Fruit fly (Drosophila melanogaster) whole organism, wandering third instar larva: ENCODE data around the gene CG15385.

Experiments
- Abd-B ChIP-seq: fragments of >200 bp; optimal IDR thresholded peaks from 2 replicates; lab custom pipeline; 2017; ENCODE audit warnings: missing biosample characterization, missing genetic modification characterization
- CG32264 ChIP-seq: fragments of 200-800 bp; sonication (Bioruptor generic); optimal IDR thresholded peaks from 2 replicates; lab custom pipeline; 2016; ENCODE audit warnings: missing biosample characterization, missing genetic modification characterization
- CG9705 ChIP-seq: fragments of 200-800 bp; sonication (Bioruptor generic); optimal IDR thresholded peaks from 2 replicates; lab custom pipeline; 2018; ENCODE audit warnings: missing biosample characterization, mild to moderate bottlenecking, missing genetic modification characterization
- CrebA ChIP-seq: fragments of 200-800 bp; sonication (Bioruptor generic); optimal IDR thresholded peaks from 2 replicates; lab custom pipeline; 2016; ENCODE audit warnings: missing biosample characterization, mild to moderate bottlenecking, missing genetic modification characterization, borderline replicate concordance
- Dfd ChIP-seq: fragments of >200 bp; optimal IDR thresholded peaks from 2 replicates; lab custom pipeline; 2017; ENCODE audit warnings: missing biosample characterization, missing genetic modification characterization
- Dif ChIP-seq: fragments of 200-275, 200-300 bp; sonication (Bioruptor generic); optimal IDR thresholded peaks from 2 replicates; lab custom pipeline; 2018; ENCODE audit warnings: missing biosample characterization, missing genetic modification characterization; ENCODE audit not compliant: partially characterized antibody
- GATAd ChIP-seq: sonication (Bioruptor generic); optimal IDR thresholded peaks from 2 replicates; lab custom pipeline; 2016; ENCODE audit warnings: missing biosample characterization, missing genetic modification characterization
- HLH106 ChIP-seq: fragments of 200-800 bp; optimal IDR thresholded peaks from 3 replicates; lab custom pipeline; 2019; ENCODE audit warnings: missing biosample characterization, mild to moderate bottlenecking, missing genetic modification characterization, moderate library complexity
- Hnf4 ChIP-seq: fragments of 200-800 bp; sonication (Bioruptor generic); optimal IDR thresholded peaks from 2 replicates; lab custom pipeline; 2016; ENCODE audit warnings: missing biosample characterization, mild to moderate bottlenecking, missing genetic modification characterization
- Hr78 ChIP-seq: fragments of >200 bp; optimal IDR thresholded peaks from 2 replicates; lab custom pipeline; 2017; ENCODE audit warnings: missing biosample characterization, missing genetic modification characterization
- Hr83 ChIP-seq: fragments of 200-300 bp; sonication (Bioruptor generic); optimal IDR thresholded peaks from 2 replicates; lab custom pipeline; 2016; ENCODE audit warnings: missing biosample characterization, mild to moderate bottlenecking, missing genetic modification characterization, moderate library complexity; ENCODE audit not compliant: poor library complexity, severe bottlenecking
- Jra ChIP-seq: sonication (Bioruptor generic); optimal IDR thresholded peaks from 2 replicates; lab custom pipeline; 2016; ENCODE audit warnings: missing biosample characterization, missing genetic modification characterization
- Mio ChIP-seq: sonication (Bioruptor generic); optimal IDR thresholded peaks from 2 replicates; lab custom pipeline; 2016; ENCODE audit warnings: missing biosample characterization, missing genetic modification characterization
- OdsH ChIP-seq: fragments of 200-800 bp; sonication (Bioruptor generic); optimal IDR thresholded peaks from 2 replicates; lab custom pipeline; 2016; ENCODE audit warnings: missing biosample characterization, mild to moderate bottlenecking, missing genetic modification characterization
- Rel ChIP-seq, 2 experiments: fragments of 200-800 bp; sonication (Bioruptor generic) in 1 of 2; optimal IDR thresholded peaks; 2 replicates in 1 of 2; 3 replicates in 1 of 2; lab custom pipeline; 2016 to 2019; ENCODE audit warnings: mild to moderate bottlenecking in 2 of 2, missing biosample characterization in 2 of 2, missing genetic modification characterization in 2 of 2, moderate library complexity in 1 of 2
- Sp1 ChIP-seq: fragments of 200-800 bp; sonication (Bioruptor generic); optimal IDR thresholded peaks from 3 replicates; lab custom pipeline; 2019; ENCODE audit warnings: missing biosample characterization, mild to moderate bottlenecking, missing genetic modification characterization, moderate library complexity
- br ChIP-seq: fragments of 200-800 bp; sonication (Bioruptor generic); optimal IDR thresholded peaks from 2 replicates; lab custom pipeline; 2016; ENCODE audit warnings: missing biosample characterization, missing genetic modification characterization
- brk ChIP-seq: fragments of 200-800 bp; sonication (Bioruptor generic); optimal IDR thresholded peaks from 2 replicates; lab custom pipeline; 2016; ENCODE audit warnings: missing biosample characterization, mild to moderate bottlenecking, missing genetic modification characterization
- dl ChIP-seq, 2 experiments: fragments of 175-275, 200-275 bp in 1 of 2; fragments of 200-275 bp in 1 of 2; sonication (Bioruptor generic); optimal IDR thresholded peaks; lab custom pipeline; 2018; ENCODE audit warnings: mild to moderate bottlenecking in 2 of 2, missing biosample characterization in 2 of 2, missing genetic modification characterization in 2 of 2, moderate library complexity in 2 of 2; ENCODE audit not compliant: partially characterized antibody in 2 of 2, insufficient read depth in 1 of 2
- dsf ChIP-seq: sonication (Bioruptor generic); optimal IDR thresholded peaks from 2 replicates; lab custom pipeline; 2016; ENCODE audit warnings: missing biosample characterization, missing genetic modification characterization, borderline replicate concordance
- ey ChIP-seq: fragments of 200-800 bp; sonication (Bioruptor generic); optimal IDR thresholded peaks from 2 replicates; lab custom pipeline; 2016; ENCODE audit warnings: missing biosample characterization, missing genetic modification characterization
- foxo ChIP-seq, 2 experiments: fragments of 200-800 bp; sonication (Bioruptor generic); optimal IDR thresholded peaks; 2 replicates in 1 of 2; 3 replicates in 1 of 2; lab custom pipeline; 2016 to 2017; ENCODE audit warnings: missing biosample characterization in 2 of 2, missing genetic modification characterization in 2 of 2
- fru ChIP-seq: fragments of 200-800 bp; sonication (Bioruptor generic); optimal IDR thresholded peaks from 3 replicates; lab custom pipeline; 2016; ENCODE audit warnings: missing biosample characterization, mild to moderate bottlenecking, missing genetic modification characterization
- h ChIP-seq: fragments of 200-800 bp; sonication (Bioruptor generic); optimal IDR thresholded peaks from 3 replicates; lab custom pipeline; 2016; ENCODE audit warnings: missing biosample characterization, mild to moderate bottlenecking, missing genetic modification characterization
- jim ChIP-seq: fragments of 175-275, 200-325 bp; sonication (Bioruptor generic); optimal IDR thresholded peaks from 2 replicates; lab custom pipeline; 2016; ENCODE audit warnings: missing biosample characterization, mild to moderate bottlenecking, missing genetic modification characterization
- lola ChIP-seq: fragments of >200 bp; optimal IDR thresholded peaks from 2 replicates; lab custom pipeline; 2017; ENCODE audit warnings: missing biosample characterization, missing genetic modification characterization
- pan ChIP-seq: fragments of >200 bp; optimal IDR thresholded peaks from 2 replicates; lab custom pipeline; 2017
- psq ChIP-seq: fragments of 200-800 bp; sonication (Bioruptor generic); optimal IDR thresholded peaks from 3 replicates; lab custom pipeline; 2017; ENCODE audit warnings: missing biosample characterization, mild to moderate bottlenecking, missing genetic modification characterization, moderate library complexity
- rgr ChIP-seq: fragments of 200-800 bp; sonication (Bioruptor generic); optimal IDR thresholded peaks from 3 replicates; lab custom pipeline; 2016; ENCODE audit warnings: missing biosample characterization, mild to moderate bottlenecking, missing genetic modification characterization
- sage ChIP-seq: fragments of 200-800 bp; sonication (Bioruptor generic); optimal IDR thresholded peaks from 2 replicates; lab custom pipeline; 2016; ENCODE audit warnings: missing biosample characterization, mild to moderate bottlenecking, missing genetic modification characterization
- sv ChIP-seq: fragments of 200-800 bp; sonication (Bioruptor generic); optimal IDR thresholded peaks from 3 replicates; lab custom pipeline; 2016; ENCODE audit warnings: missing biosample characterization, missing genetic modification characterization
- tai ChIP-seq: sonication (Bioruptor generic); optimal IDR thresholded peaks from 2 replicates; lab custom pipeline; 2016; ENCODE audit warnings: missing biosample characterization, missing genetic modification characterization
- usp ChIP-seq: fragments of >200 bp; optimal IDR thresholded peaks from 2 replicates; lab custom pipeline; 2017; ENCODE audit warnings: missing biosample characterization, missing genetic modification characterization
- woc ChIP-seq: sonication (Bioruptor generic); optimal IDR thresholded peaks from 2 replicates; lab custom pipeline; 2016; ENCODE audit warnings: missing biosample characterization, mild to moderate bottlenecking, missing genetic modification characterization

Gene CG15385

dm6 chr2L:2187411-2187810, 25.0 kb downstream of the CG15385 start:
- no peak for TF ChIP-seq CG32264 (GFP tag; lab: Kevin White, UChicago)
- no peak for TF ChIP-seq Sp1 (GFP tag; lab: Kevin White, UChicago)
- TF ChIP-seq foxo (GFP tag; optimal IDR thresholded peaks at IDR 0.05; lab: Kevin White, UChicago) = no peak
- TF ChIP-seq sage (GFP tag; lab: Kevin White, UChicago) = no peak

dm6 chr2L:2185373-2185772, 27.0 kb downstream of the CG15385 start:
- TF ChIP-seq sv (GFP tag; lab: Kevin White, UChicago) (no peak), Hr78 (GFP tag; lab: Kevin White, UChicago) (no peak), sage (GFP tag; lab: Kevin White, UChicago) (no peak)

- no peak for TF ChIP-seq CrebA (GFP tag; lab: Kevin White, UChicago)
- TF ChIP-seq ey = no peak
- TF ChIP-seq Rel (GFP tag; optimal IDR thresholded peaks at IDR 0.05; lab: Kevin White, UChicago) = no peak
- no peak for TF ChIP-seq Rel (tag; optimal IDR thresholded peaks at IDR 0.05; lab: Kevin White, UChicago)
- peak; percentile 16 for TF ChIP-seq h
- TF ChIP-seq dsf = no peak
- no peak for TF ChIP-seq CG9705
- no peak for TF ChIP-seq dl (GFP tag; optimal IDR thresholded peaks at IDR 0.05; lab: Kevin White, UChicago; ENCODE audit: insufficient read depth in 1 of 2, partially characterized antibody in 2 of 2)
- TF ChIP-seq fru = peak; percentile 2
- no peak for TF ChIP-seq Hr78 (GFP tag; lab: Kevin White, UChicago)
- no peak for TF ChIP-seq Hr83 (GFP tag; lab: Kevin White, UChicago)
- no peak for TF ChIP-seq jim (GFP tag; lab: Kevin White, UChicago)
- TF ChIP-seq rgr (GFP tag; lab: Kevin White, UChicago) = peak; percentile 16
Observed at dm6 chr2L:2184659-2185058, 27.7 kb downstream of the CG15385 start.

dm6 chr2L:2184129-2184528, 28.2 kb downstream of the CG15385 start:
- no peak for TF ChIP-seq CrebA (GFP tag; lab: Kevin White, UChicago)
- TF ChIP-seq lola (GFP tag; lab: Kevin White, UChicago) = no peak
- TF ChIP-seq pan (lab: Kevin White, UChicago) = no peak

dm6 chr2L:2182735-2183340, 29.5 kb downstream of the CG15385 start:
- TF ChIP-seq CG32264 (GFP tag; lab: Kevin White, UChicago) (no peak), Sp1 (GFP tag; lab: Kevin White, UChicago) (no peak), sv (GFP tag; lab: Kevin White, UChicago) (no peak), CG9705 (no peak), Hr78 (GFP tag; lab: Kevin White, UChicago) (no peak), psq (GFP tag; lab: Kevin White, UChicago) (no peak), h (no peak)
- TF ChIP-seq, all 38 proteins: peak for 0

- TF ChIP-seq Dfd (GFP tag; lab: Kevin White, UChicago) = no peak
- no peak for TF ChIP-seq dsf
- TF ChIP-seq Hr83 (GFP tag; lab: Kevin White, UChicago) = no peak
- TF ChIP-seq Rel (GFP tag; optimal IDR thresholded peaks at IDR 0.05; lab: Kevin White, UChicago) = no peak
- no peak for TF ChIP-seq Rel (tag; optimal IDR thresholded peaks at IDR 0.05; lab: Kevin White, UChicago)
- no peak for TF ChIP-seq rgr (GFP tag; lab: Kevin White, UChicago)
- TF ChIP-seq ey = no peak
- no peak for TF ChIP-seq brk (GFP tag; lab: Kevin White, UChicago)
- TF ChIP-seq sv (GFP tag; lab: Kevin White, UChicago) = peak; percentile 31
- TF ChIP-seq Mio (GFP tag; lab: Kevin White, UChicago) = no peak
- TF ChIP-seq woc (GFP tag; lab: Kevin White, UChicago) = peak; percentile 64
- no peak for TF ChIP-seq lola (GFP tag; lab: Kevin White, UChicago)
- TF ChIP-seq Hnf4 (GFP tag; lab: Kevin White, UChicago) = peak; percentile 10
- TF ChIP-seq h = peak; percentile 20
- peak; percentile 34 for TF ChIP-seq HLH106 (tag; lab: Kevin White, UChicago)
- TF ChIP-seq Abd-B (GFP tag; lab: Kevin White, UChicago) = no peak
- peak; percentile 5 for TF ChIP-seq OdsH (GFP tag; lab: Kevin White, UChicago)
- TF ChIP-seq fru = peak; percentile 59
- peak; percentile 10 for TF ChIP-seq Sp1 (GFP tag; lab: Kevin White, UChicago)
- no peak for TF ChIP-seq Jra (GFP tag; lab: Kevin White, UChicago)
- TF ChIP-seq dl (GFP tag; optimal IDR thresholded peaks at IDR 0.05; lab: Kevin White, UChicago; ENCODE audit: insufficient read depth in 1 of 2, partially characterized antibody in 2 of 2) = no peak
- TF ChIP-seq br (GFP tag; lab: Kevin White, UChicago) = peak; percentile 7
- TF ChIP-seq GATAd = no peak
- no peak for TF ChIP-seq usp (GFP tag; lab: Kevin White, UChicago)
- no peak for TF ChIP-seq Hr78 (GFP tag; lab: Kevin White, UChicago)
- peak; percentile 14 for TF ChIP-seq psq (GFP tag; lab: Kevin White, UChicago)
- no peak for TF ChIP-seq CrebA (GFP tag; lab: Kevin White, UChicago)
- TF ChIP-seq Dif = no peak
- no peak for TF ChIP-seq tai
- no peak for TF ChIP-seq jim (GFP tag; lab: Kevin White, UChicago)
Observed at dm6 chr2L:2181971-2182643, 30.3 kb downstream of the CG15385 start.
